Fruit fly (Drosophila melanogaster) whole organism, embryonic: ENCODE results near the gene CG10866.

ENCODE experiments used
- Aef1 ChIP-seq: fragments of 200-800 bp; sonication (Bioruptor generic); IDR thresholded peaks from 3 replicates; pipeline ENCODE4 v1.3.6; 2022; ENCODE audit warnings: missing biosample characterization, missing genetic modification characterization
- B-H1 ChIP-seq: fragments of 200-800 bp; sonication (Bioruptor generic); IDR thresholded peaks from 3 replicates; pipeline ENCODE4 v1.3.6; 2022; ENCODE audit warnings: missing biosample characterization, missing genetic modification characterization
- Bgb ChIP-seq: fragments of 200-800 bp; sonication (Bioruptor generic); IDR thresholded peaks from 2 replicates; pipeline ENCODE4 v1.3.6; 2022; ENCODE audit warnings: missing biosample characterization, missing genetic modification characterization; ENCODE audit not compliant: partially characterized antibody
- CG10209 ChIP-seq: fragments of 200-800 bp; sonication (Bioruptor generic); optimal IDR thresholded peaks from 3 replicates; lab custom pipeline; 2017; ENCODE audit warnings: missing biosample characterization, mild to moderate bottlenecking, missing genetic modification characterization, missing genetic modification reagents
- CG10321 ChIP-seq: fragments of 200-800 bp; sonication (Bioruptor generic); IDR thresholded peaks from 2 replicates; pipeline ENCODE4 v1.3.6; 2022; ENCODE audit warnings: missing biosample characterization, missing genetic modification characterization
- CG10462 ChIP-seq: fragments of 200-800 bp; sonication (Bioruptor generic); optimal IDR thresholded peaks from 2 replicates; lab custom pipeline; 2016; ENCODE audit warnings: missing biosample characterization, missing genetic modification characterization
- CG10543 ChIP-seq: fragments of 200-800 bp; sonication (Bioruptor generic); optimal IDR thresholded peaks from 3 replicates; lab custom pipeline; 2017; ENCODE audit warnings: missing biosample characterization, mild to moderate bottlenecking, missing genetic modification characterization, moderate library complexity
- CG11560 ChIP-seq: fragments of 200-800 bp; sonication (Bioruptor generic); IDR thresholded peaks from 3 replicates; pipeline ENCODE4 v1.3.6; 2022; ENCODE audit warnings: missing biosample characterization, missing genetic modification characterization
- CG12299 ChIP-seq: fragments of 200-800 bp; sonication (Bioruptor generic); optimal IDR thresholded peaks from 2 replicates; lab custom pipeline; 2018; ENCODE audit warnings: missing biosample characterization, mild to moderate bottlenecking, missing genetic modification characterization
- CG15601 ChIP-seq: fragments of 200-800 bp; sonication (Bioruptor generic); optimal IDR thresholded peaks from 3 replicates; lab custom pipeline; 2019; ENCODE audit warnings: missing biosample characterization, mild to moderate bottlenecking, missing genetic modification characterization, moderate library complexity
- CG17361 ChIP-seq: fragments of 200-800 bp; sonication (Bioruptor generic); IDR thresholded peaks from 3 replicates; pipeline ENCODE4 v1.3.6; 2022; ENCODE audit warnings: missing biosample characterization, missing genetic modification characterization
- CG17802 ChIP-seq: fragments of 200-800 bp; sonication (Bioruptor generic); optimal IDR thresholded peaks from 2 replicates; lab custom pipeline; 2018; ENCODE audit warnings: missing biosample characterization, mild to moderate bottlenecking, missing genetic modification characterization, moderate library complexity
- CG2120 ChIP-seq: fragments of 200-800 bp; sonication (Bioruptor generic); optimal IDR thresholded peaks from 3 replicates; lab custom pipeline; 2016; ENCODE audit warnings: missing biosample characterization, missing genetic modification characterization
- CG30020 ChIP-seq: fragments of 200-800 bp; optimal IDR thresholded peaks from 2 replicates; lab custom pipeline; 2019; ENCODE audit warnings: missing biosample characterization, mild to moderate bottlenecking, missing genetic modification characterization, moderate library complexity
- CG3065 ChIP-seq: fragments of 200-800 bp; sonication (Bioruptor generic); optimal IDR thresholded peaks from 2 replicates; lab custom pipeline; 2016; ENCODE audit warnings: missing biosample characterization, missing genetic modification characterization
- CG32767 ChIP-seq: fragments of 200-800 bp; sonication (Bioruptor generic); IDR thresholded peaks from 2 replicates; pipeline ENCODE4 v1.3.6; 2022; ENCODE audit warnings: missing biosample characterization, missing genetic modification characterization
- CG5953 ChIP-seq: fragments of 200-800 bp; sonication (Bioruptor generic); IDR thresholded peaks from 2 replicates; pipeline ENCODE4 v1.3.6; 2022; ENCODE audit warnings: missing biosample characterization, missing genetic modification characterization
- CG6272 ChIP-seq: fragments of 200-800 bp; sonication (Bioruptor generic); IDR thresholded peaks from 2 replicates; pipeline ENCODE4 v1.3.6; 2022; ENCODE audit warnings: missing biosample characterization, missing genetic modification characterization
- CG6765 ChIP-seq: fragments of 200-800 bp; sonication (Bioruptor generic); optimal IDR thresholded peaks from 3 replicates; lab custom pipeline; 2017; ENCODE audit warnings: missing biosample characterization, mild to moderate bottlenecking, missing genetic modification characterization
- CG6791 ChIP-seq: fragments of 200-800 bp; sonication (Bioruptor generic); IDR thresholded peaks from 3 replicates; pipeline ENCODE4 v1.3.6; 2022; ENCODE audit warnings: missing biosample characterization, missing genetic modification characterization; ENCODE audit not compliant: partially characterized antibody
- CG9876 ChIP-seq: fragments of 200-800 bp; sonication (Bioruptor generic); optimal IDR thresholded peaks from 2 replicates; lab custom pipeline; 2016; ENCODE audit warnings: missing biosample characterization, missing genetic modification characterization
- CHES-1-like ChIP-seq: fragments of 200-800 bp; sonication (Bioruptor generic); optimal IDR thresholded peaks from 2 replicates; lab custom pipeline; 2016; ENCODE audit warnings: missing biosample characterization, missing genetic modification characterization
- CkIIα-i1 ChIP-seq: fragments of 200-800 bp; sonication (Bioruptor generic); IDR thresholded peaks from 2 replicates; pipeline ENCODE4 v1.3.6; 2022; ENCODE audit warnings: missing biosample characterization, missing genetic modification characterization
- CoRest ChIP-seq: fragments of 200-800 bp; sonication (Bioruptor generic); optimal IDR thresholded peaks from 3 replicates; lab custom pipeline; 2018; ENCODE audit warnings: missing biosample characterization, mild to moderate bottlenecking, missing genetic modification characterization, moderate library complexity
- HHEX ChIP-seq: fragments of 200-800 bp; sonication (Bioruptor generic); optimal IDR thresholded peaks from 3 replicates; lab custom pipeline; 2017; ENCODE audit warnings: missing biosample characterization, mild to moderate bottlenecking, missing genetic modification characterization, missing genetic modification reagents
- Hr39 ChIP-seq: fragments of >200 bp; optimal IDR thresholded peaks from 2 replicates; lab custom pipeline; 2017
- MBD-R2 ChIP-seq: fragments of 200-800 bp; sonication (Bioruptor generic); IDR thresholded peaks from 2 replicates; pipeline ENCODE4 v1.3.6; 2022; ENCODE audit warnings: missing biosample characterization, missing genetic modification characterization
- Ptx1 ChIP-seq: fragments of 200-800 bp; sonication (Bioruptor generic); IDR thresholded peaks from 2 replicates; pipeline ENCODE4 v1.3.6; 2022; ENCODE audit warnings: missing biosample characterization, missing genetic modification characterization
- Rx ChIP-seq: fragments of 200-800 bp; sonication (Bioruptor generic); IDR thresholded peaks from 2 replicates; pipeline ENCODE4 v1.3.6; 2022; ENCODE audit warnings: missing biosample characterization, missing genetic modification characterization
- Tbp ChIP-seq: fragments of >200 bp; optimal IDR thresholded peaks from 2 replicates; lab custom pipeline; 2018; ENCODE audit warnings: missing biosample characterization, missing genetic modification characterization
- ara ChIP-seq: fragments of 200-800 bp; sonication (Bioruptor generic); IDR thresholded peaks from 2 replicates; pipeline ENCODE4 v1.3.6; 2022; ENCODE audit warnings: missing biosample characterization, missing genetic modification characterization
- ash1 ChIP-seq: fragments of 200-800 bp; sonication (Bioruptor generic); optimal IDR thresholded peaks from 2 replicates; lab custom pipeline; 2018; ENCODE audit warnings: missing biosample characterization, mild to moderate bottlenecking, missing genetic modification characterization
- ato ChIP-seq: fragments of 200-800 bp; sonication (Bioruptor generic); IDR thresholded peaks from 2 replicates; pipeline ENCODE4 v1.3.6; 2022; ENCODE audit warnings: missing biosample characterization, missing genetic modification characterization; ENCODE audit not compliant: partially characterized antibody
- az2 ChIP-seq: fragments of 200-800 bp; sonication (Bioruptor generic); optimal IDR thresholded peaks from 3 replicates; lab custom pipeline; 2016; ENCODE audit warnings: missing biosample characterization, missing genetic modification characterization
- bab2 ChIP-seq: fragments of 200-800 bp; sonication (Bioruptor generic); optimal IDR thresholded peaks from 2 replicates; lab custom pipeline; 2016; ENCODE audit warnings: missing biosample characterization, missing genetic modification characterization
- bowl ChIP-seq: fragments of 200-800 bp; sonication (Bioruptor generic); IDR thresholded peaks from 2 replicates; pipeline ENCODE4 v1.3.6; 2022; ENCODE audit warnings: missing biosample characterization, missing genetic modification characterization
- btn ChIP-seq: fragments of 200-800 bp; sonication (Bioruptor generic); optimal IDR thresholded peaks from 2 replicates; lab custom pipeline; 2016; ENCODE audit warnings: missing biosample characterization, missing genetic modification characterization
- chn ChIP-seq: fragments of 200-800 bp; sonication (Bioruptor generic); optimal IDR thresholded peaks from 2 replicates; lab custom pipeline; 2016; ENCODE audit warnings: missing biosample characterization, missing genetic modification characterization
- crc ChIP-seq: fragments of 200-800 bp; sonication (Bioruptor generic); optimal IDR thresholded peaks from 2 replicates; lab custom pipeline; 2016; ENCODE audit warnings: missing biosample characterization, missing genetic modification characterization
- croc ChIP-seq: fragments of 200-800 bp; sonication (Bioruptor generic); conservative IDR thresholded peaks from 3 replicates; pipeline ENCODE4 v1.3.6; 2022; ENCODE audit warnings: missing biosample characterization, missing genetic modification characterization
- dimm ChIP-seq: fragments of 200-800 bp; sonication (Bioruptor generic); IDR thresholded peaks from 2 replicates; pipeline ENCODE4 v1.3.6; 2022; ENCODE audit warnings: missing biosample characterization, missing genetic modification characterization
- gem ChIP-seq: fragments of 200-800 bp; sonication (Bioruptor generic); optimal IDR thresholded peaks from 2 replicates; lab custom pipeline; 2019; ENCODE audit warnings: missing biosample characterization, mild to moderate bottlenecking, missing genetic modification characterization, moderate library complexity
- jigr1 ChIP-seq: fragments of 200-800 bp; sonication (Bioruptor generic); IDR thresholded peaks from 3 replicates; pipeline ENCODE4 v1.3.6; 2022; ENCODE audit warnings: missing biosample characterization, missing genetic modification characterization
- jumu ChIP-seq: fragments of 200-800 bp; sonication (Bioruptor generic); optimal IDR thresholded peaks from 3 replicates; lab custom pipeline; 2016; ENCODE audit warnings: missing biosample characterization, missing genetic modification characterization
- knrl ChIP-seq: fragments of 200-800 bp; sonication (Bioruptor generic); IDR thresholded peaks from 3 replicates; pipeline ENCODE4 v1.3.6; 2022; ENCODE audit warnings: missing biosample characterization, missing genetic modification characterization; ENCODE audit not compliant: partially characterized antibody
- pb ChIP-seq: fragments of 200-800 bp; sonication (Bioruptor generic); optimal IDR thresholded peaks from 3 replicates; lab custom pipeline; 2016; ENCODE audit warnings: missing biosample characterization, missing genetic modification characterization
- pfk ChIP-seq: fragments of 200-800 bp; sonication (Bioruptor generic); optimal IDR thresholded peaks from 2 replicates; lab custom pipeline; 2018; ENCODE audit warnings: missing biosample characterization, mild to moderate bottlenecking, missing genetic modification characterization, moderate library complexity
- slp2 ChIP-seq: fragments of 200-800 bp; sonication (Bioruptor generic); optimal IDR thresholded peaks from 2 replicates; lab custom pipeline; 2016; ENCODE audit warnings: missing biosample characterization, missing genetic modification characterization
- sug ChIP-seq: fragments of 200-800 bp; optimal IDR thresholded peaks from 2 replicates; lab custom pipeline; 2019; ENCODE audit warnings: missing biosample characterization, mild to moderate bottlenecking, missing genetic modification characterization, moderate library complexity
- tap ChIP-seq: fragments of 200-800 bp; optimal IDR thresholded peaks from 3 replicates; lab custom pipeline; 2019; ENCODE audit warnings: missing biosample characterization, mild to moderate bottlenecking, missing genetic modification characterization, moderate library complexity
- usp ChIP-seq: fragments of >200 bp; optimal IDR thresholded peaks from 2 replicates; lab custom pipeline; 2017; ENCODE audit warnings: missing biosample characterization, missing genetic modification characterization
- vvl ChIP-seq: fragments of 200-800 bp; sonication (Bioruptor generic); IDR thresholded peaks from 2 replicates; pipeline ENCODE4 v1.3.6; 2022; ENCODE audit warnings: missing biosample characterization, missing genetic modification characterization
- wdn ChIP-seq: fragments of 200-800 bp; sonication (Bioruptor generic); IDR thresholded peaks from 2 replicates; pipeline ENCODE4 v1.3.6; 2022; ENCODE audit warnings: missing biosample characterization, missing genetic modification characterization

CG10866 gene

DNA sequence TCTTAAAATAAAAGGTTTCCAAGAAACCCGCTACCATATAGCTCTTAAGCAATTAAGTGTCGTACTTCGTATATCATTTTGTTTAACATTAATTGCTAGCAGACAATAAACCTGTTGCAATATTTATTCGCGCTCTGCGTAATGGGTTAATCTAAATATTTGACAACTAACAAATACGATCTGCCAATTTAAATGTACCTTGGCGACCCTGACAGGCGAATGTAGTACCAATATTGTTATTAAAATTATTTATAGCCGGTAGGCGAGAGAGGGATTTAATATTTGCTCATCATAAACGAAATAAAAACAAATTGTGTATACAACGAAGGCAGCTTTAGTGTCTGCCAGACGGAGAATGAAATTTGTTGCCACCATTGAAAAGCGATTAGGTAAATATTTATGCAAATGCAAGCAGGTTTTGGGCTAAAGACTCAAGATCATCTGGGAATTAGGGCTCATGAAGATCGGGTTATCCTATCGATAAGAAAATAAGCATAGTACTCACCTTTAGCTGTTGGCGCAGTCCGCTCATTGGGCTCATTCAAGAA lies 5.0 kb downstream of the CG10866 start (continued):
- TF ChIP-seq CG12299 (tag; lab: Kevin White, UChicago) (peak; percentile 16), CG10462 (no peak), usp (no peak), CG6272 (GFP tag; lab: Robert Waterston, UW) (no peak), bab2 (GFP tag; lab: Kevin White, UChicago) (no peak), slp2 (no peak), CG10209 (GFP tag; lab: Kevin White, UChicago) (peak; percentile 45), sug (tag; lab: Kevin White, UChicago) (peak; percentile 19), jigr1 (GFP tag; lab: Robert Waterston, UW) (no peak), CG15601 (tag; lab: Kevin White, UChicago) (no peak), CG10543 (GFP tag; lab: Kevin White, UChicago) (no peak), pfk (GFP tag; lab: Kevin White, UChicago) (no peak), HHEX (GFP tag; lab: Kevin White, UChicago) (peak; percentile 29), CG32767 (no peak), Tbp (GFP tag; lab: Kevin White, UChicago) (no peak), jumu (GFP tag; lab: Kevin White, UChicago) (no peak), MBD-R2 (GFP tag; lab: Robert Waterston, UW) (no peak), ash1 (GFP tag; lab: Kevin White, UChicago) (peak; percentile 24), knrl (GFP tag; lab: Robert Waterston, UW) (no peak), CG6765 (peak; percentile 23), CG6791 (GFP tag; lab: Robert Waterston, UW) (no peak), B-H1 (no peak), gem (tag; lab: Kevin White, UChicago) (peak; percentile 35), Rx (GFP tag; lab: Robert Waterston, UW) (no peak), CG30020 (tag; lab: Kevin White, UChicago) (no peak), CkIIα-i1 (GFP tag; lab: Robert Waterston, UW) (no peak), CHES-1-like (no peak), Aef1 (GFP tag; lab: Robert Waterston, UW) (no peak), ato (GFP tag; lab: Robert Waterston, UW) (no peak), ara (GFP tag; lab: Robert Waterston, UW) (no peak), vvl (GFP tag; lab: Robert Waterston, UW) (no peak), CG5953 (GFP tag; lab: Robert Waterston, UW) (no peak), wdn (GFP tag; lab: Robert Waterston, UW) (no peak), CG10321 (GFP tag; lab: Robert Waterston, UW) (no peak), CG2120 (peak; percentile 35), pb (no peak), croc (GFP tag; lab: Robert Waterston, UW) (no peak), tap (tag; lab: Kevin White, UChicago) (no peak), CG9876 (no peak), crc (no peak), CG3065 (GFP tag; lab: Kevin White, UChicago) (no peak), bowl (GFP tag; lab: Robert Waterston, UW) (no peak), az2 (GFP tag; lab: Kevin White, UChicago) (no peak), dimm (GFP tag; lab: Robert Waterston, UW) (no peak), CG11560 (tag; lab: Robert Waterston, UW) (no peak), CG17361 (GFP tag; lab: Robert Waterston, UW) (no peak), Hr39 (lab: Kevin White, UChicago) (no peak), chn (GFP tag; lab: Kevin White, UChicago) (no peak), Ptx1 (GFP tag; lab: Robert Waterston, UW) (no peak), btn (no peak), CG17802 (tag; lab: Kevin White, UChicago) (no peak), Bgb (no peak), CoRest (peak; percentile 13)
